Worm (Caenorhabditis elegans) whole organism, L4 larva: Measurements from ENCODE around the gene R13D11.10.

Experiments
- D1046.2 ChIP-seq: fragments of 200-800 bp; sonication (Bioruptor generic); IDR thresholded peaks from 2 replicates; pipeline ENCODE4 v1.3.6; 2022; ENCODE audit warnings: missing genetic modification characterization, missing compliant biosample characterization
- ceh-82 ChIP-seq: sonication (generic microtip); optimal IDR thresholded peaks from 2 replicates; lab custom pipeline; 2017; ENCODE audit warnings: missing biosample characterization, missing genetic modification characterization
- cey-2 ChIP-seq: sonication (generic microtip); optimal IDR thresholded peaks from 3 replicates; lab custom pipeline; 2017; ENCODE audit warnings: missing genetic modification characterization, mild to moderate bottlenecking, missing compliant biosample characterization, antibody characterized with exemption, borderline replicate concordance; ENCODE audit not compliant: insufficient read depth
- ctbp-1 ChIP-seq: fragments of 200-800 bp; sonication (Bioruptor generic); IDR thresholded peaks from 2 replicates; pipeline ENCODE4 v1.3.6; 2022; ENCODE audit warnings: missing genetic modification reagents, missing genetic modification characterization, missing compliant biosample characterization
- daf-12 ChIP-seq: fragments of 150-350 bp; optimal IDR thresholded peaks from 2 replicates; lab custom pipeline; 2014; ENCODE audit warnings: missing biosample characterization, missing genetic modification reagents, missing genetic modification characterization
- dve-1 ChIP-seq: sonication (generic microtip); optimal IDR thresholded peaks from 2 replicates; lab custom pipeline; 2017; ENCODE audit warnings: antibody characterized with exemption, mild to moderate bottlenecking, missing genetic modification characterization, missing compliant biosample characterization; ENCODE audit not compliant: insufficient read depth
- egl-27 ChIP-seq: sonication (generic microtip); optimal IDR thresholded peaks from 3 replicates; lab custom pipeline; 2017; ENCODE audit warnings: missing biosample characterization, missing genetic modification reagents, missing genetic modification characterization
- hif-1 ChIP-seq, 2 experiments: sonication (generic microtip); optimal IDR thresholded peaks; 2 replicates each; lab custom pipeline; 2016 to 2017; ENCODE audit warnings: missing compliant biosample characterization in 2 of 2, missing genetic modification characterization in 2 of 2, missing genetic modification reagents in 2 of 2, missing genotype in 2 of 2, mild to moderate bottlenecking in 1 of 2
- nhr-10 ChIP-seq: fragments of 150-350 bp; optimal IDR thresholded peaks from 2 replicates; lab custom pipeline; 2014; ENCODE audit warnings: missing biosample characterization, missing genetic modification characterization
- nhr-237 ChIP-seq: sonication (generic microtip); optimal IDR thresholded peaks from 2 replicates; lab custom pipeline; 2017; ENCODE audit warnings: missing biosample characterization, missing genetic modification characterization
- nhr-41 ChIP-seq: fragments of 200-800 bp; sonication (Bioruptor generic); IDR thresholded peaks from 2 replicates; pipeline ENCODE4 v1.3.6; 2022; ENCODE audit warnings: missing genetic modification reagents, missing genetic modification characterization, missing compliant biosample characterization
- snpc-4 ChIP-seq: fragments of 150-350 bp; optimal IDR thresholded peaks from 2 replicates; lab custom pipeline; 2014; ENCODE audit warnings: missing biosample characterization, missing genetic modification characterization
- ztf-11 ChIP-seq: fragments of 150-350 bp; optimal IDR thresholded peaks from 2 replicates; lab custom pipeline; 2014; ENCODE audit warnings: missing biosample characterization, missing genetic modification characterization

- TF ChIP-seq ctbp-1 (no peak), egl-27 (no peak), cey-2 (tag; lab: Kevin White, UChicago) (no peak), ceh-82 (tag; lab: Kevin White, UChicago) (no peak), snpc-4 (no peak), nhr-10 (no peak), hif-1 (tag; optimal IDR thresholded peaks at IDR 0.05; lab: Kevin White, UChicago) (no peak), ztf-11 (tag; lab: Kevin White, UChicago) (no peak), daf-12 (tag; lab: Kevin White, UChicago) (no peak), nhr-237 (tag; lab: Kevin White, UChicago) (no peak), nhr-41 (no peak), dve-1 (no peak), D1046.2 (GFP tag; lab: Robert Waterston, UW) (no peak)
These were observed 20.4 kb upstream of the R13D11.10 start, which contains the start of gene F41H8.1 for ce11 chrV:833368-833767.
